Worm (Caenorhabditis elegans) whole organism, L2 larva: ENCODE data around the gene F41C3.2.

Source experiments
- C34F6.9 ChIP-seq: fragments of 150-350 bp; optimal IDR thresholded peaks from 2 replicates; lab custom pipeline; 2014; ENCODE audit warnings: missing biosample characterization, missing genetic modification characterization
- F13H6.1 ChIP-seq: sonication (generic microtip); optimal IDR thresholded peaks from 2 replicates; lab custom pipeline; 2016; ENCODE audit warnings: missing genetic modification characterization, missing compliant biosample characterization
- R02D3.7 ChIP-seq: fragments of 150-350 bp; optimal IDR thresholded peaks from 2 replicates; lab custom pipeline; 2014; ENCODE audit warnings: missing biosample characterization, missing genetic modification characterization
- Y55F3AM.14 ChIP-seq: fragments of 200-800 bp; sonication (Bioruptor generic); optimal IDR thresholded peaks from 2 replicates; lab custom pipeline; 2018; ENCODE audit warnings: mild to moderate bottlenecking, missing genetic modification characterization, missing compliant biosample characterization
- ZK546.5 ChIP-seq: sonication (generic microtip); optimal IDR thresholded peaks from 2 replicates; lab custom pipeline; 2017; ENCODE audit warnings: missing biosample characterization, missing genetic modification characterization
- alr-1 ChIP-seq: fragments of 150-350 bp; optimal IDR thresholded peaks from 2 replicates; lab custom pipeline; 2014; ENCODE audit warnings: missing biosample characterization, missing genetic modification characterization
- aly-2 ChIP-seq: fragments of 150-350 bp; optimal IDR thresholded peaks from 2 replicates; lab custom pipeline; 2014; ENCODE audit warnings: missing biosample characterization, missing genetic modification characterization
- ama-1 ChIP-seq: fragments of 150-350 bp; optimal IDR thresholded peaks from 2 replicates; lab custom pipeline; 2018; ENCODE audit warnings: inconsistent platforms
- blmp-1 ChIP-seq: sonication (generic microtip); optimal IDR thresholded peaks from 2 replicates; lab custom pipeline; 2017; ENCODE audit warnings: missing genetic modification characterization, mild to moderate bottlenecking, missing compliant biosample characterization, antibody characterized with exemption, moderate library complexity; ENCODE audit not compliant: insufficient read depth
- crh-2 ChIP-seq: sonication (generic microtip); optimal IDR thresholded peaks from 2 replicates; lab custom pipeline; 2017; ENCODE audit warnings: missing biosample characterization, missing genetic modification characterization
- dmd-4 ChIP-seq: sonication (generic microtip); optimal IDR thresholded peaks from 2 replicates; lab custom pipeline; 2017; ENCODE audit warnings: missing biosample characterization, missing genetic modification characterization
- egl-27 ChIP-seq: sonication (generic microtip); optimal IDR thresholded peaks from 3 replicates; lab custom pipeline; 2017; ENCODE audit warnings: missing biosample characterization, missing genetic modification reagents, missing genetic modification characterization
- elt-1 ChIP-seq: fragments of 150-350 bp; optimal IDR thresholded peaks from 2 replicates; lab custom pipeline; 2014; ENCODE audit warnings: missing biosample characterization, missing genetic modification characterization
- elt-3 ChIP-seq: sonication (generic microtip); optimal IDR thresholded peaks from 2 replicates; lab custom pipeline; 2017; ENCODE audit warnings: missing biosample characterization, missing genetic modification characterization
- fos-1 ChIP-seq: fragments of 150-350 bp; optimal IDR thresholded peaks from 2 replicates; lab custom pipeline; 2014; ENCODE audit warnings: missing biosample characterization, missing genetic modification characterization
- gmeb-1 ChIP-seq: fragments of 150-350 bp; optimal IDR thresholded peaks from 2 replicates; lab custom pipeline; 2014; ENCODE audit warnings: missing biosample characterization, missing genetic modification characterization
- lin-11 ChIP-seq: fragments of 150-350 bp; sonication (generic microtip); optimal IDR thresholded peaks from 2 replicates; lab custom pipeline; 2014; ENCODE audit warnings: missing biosample characterization, missing genetic modification characterization, inconsistent platforms, mixed read lengths
- lin-13 ChIP-seq: fragments of 150-350 bp; optimal IDR thresholded peaks from 2 replicates; lab custom pipeline; 2014; ENCODE audit warnings: missing biosample characterization, missing genetic modification reagents, missing genetic modification characterization
- lin-39 ChIP-seq: fragments of 150-350 bp; optimal IDR thresholded peaks from 2 replicates; lab custom pipeline; 2014; ENCODE audit warnings: missing biosample characterization, missing genetic modification reagents, missing genetic modification characterization
- lsy-2 ChIP-seq, 2 experiments: fragments of 150-350 bp in 1 of 2; sonication (generic microtip) in 1 of 2; optimal IDR thresholded peaks; 2 replicates each; lab custom pipeline; 2014 to 2017; ENCODE audit warnings: missing biosample characterization in 2 of 2, missing genetic modification characterization in 2 of 2
- mbf-1 ChIP-seq: sonication (generic microtip); optimal IDR thresholded peaks from 2 replicates; lab custom pipeline; 2017; ENCODE audit warnings: missing biosample characterization, missing genetic modification characterization
- mdl-1 ChIP-seq, 2 experiments: fragments of 150-350 bp in 1 of 2; sonication (generic microtip) in 1 of 2; optimal IDR thresholded peaks; 2 replicates each; lab custom pipeline; 2017; ENCODE audit warnings: missing biosample characterization in 2 of 2, missing genetic modification characterization in 2 of 2
- nhr-10 ChIP-seq: sonication (generic microtip); optimal IDR thresholded peaks from 2 replicates; lab custom pipeline; 2017; ENCODE audit warnings: missing biosample characterization, missing genetic modification characterization
- nhr-11 ChIP-seq: fragments of 150-350 bp; optimal IDR thresholded peaks from 2 replicates; lab custom pipeline; 2014; ENCODE audit warnings: missing biosample characterization, missing genetic modification characterization
- nhr-129 ChIP-seq: fragments of 150-350 bp; optimal IDR thresholded peaks from 2 replicates; lab custom pipeline; 2014; ENCODE audit warnings: missing biosample characterization, missing genetic modification characterization
- nhr-21 ChIP-seq: fragments of 150-350 bp; optimal IDR thresholded peaks from 2 replicates; lab custom pipeline; 2014; ENCODE audit warnings: missing biosample characterization, missing genetic modification characterization
- nhr-23 ChIP-seq: fragments of 150-350 bp; optimal IDR thresholded peaks from 2 replicates; lab custom pipeline; 2014; ENCODE audit warnings: missing biosample characterization, missing genetic modification reagents, missing genetic modification characterization
- nhr-237 ChIP-seq: fragments of 150-350 bp; optimal IDR thresholded peaks from 2 replicates; lab custom pipeline; 2014; ENCODE audit warnings: missing biosample characterization, missing genetic modification characterization
- nhr-25 ChIP-seq: fragments of 150-350 bp; sonication (generic microtip); optimal IDR thresholded peaks from 3 replicates; lab custom pipeline; 2014; ENCODE audit warnings: missing biosample characterization, missing genetic modification characterization
- nhr-6 ChIP-seq: fragments of 150-350 bp; optimal IDR thresholded peaks from 2 replicates; lab custom pipeline; 2014; ENCODE audit warnings: missing biosample characterization, missing genetic modification characterization
- nhr-77 ChIP-seq: fragments of 150-350 bp; optimal IDR thresholded peaks from 2 replicates; lab custom pipeline; 2014; ENCODE audit warnings: missing biosample characterization, missing genetic modification characterization
- peb-1 ChIP-seq: fragments of 150-350 bp; optimal IDR thresholded peaks from 2 replicates; lab custom pipeline; 2014; ENCODE audit warnings: missing biosample characterization, missing genetic modification characterization
- skn-1 ChIP-seq: sonication (generic microtip); optimal IDR thresholded peaks from 2 replicates; lab custom pipeline; 2017; ENCODE audit warnings: missing biosample characterization, missing genetic modification characterization
- sma-3 ChIP-seq: sonication (generic microtip); optimal IDR thresholded peaks from 2 replicates; lab custom pipeline; 2016; ENCODE audit warnings: missing genetic modification reagents, missing genetic modification characterization, missing compliant biosample characterization
- sma-9 ChIP-seq, 2 experiments: fragments of 150-350 bp in 1 of 2; sonication (generic microtip) in 1 of 2; optimal IDR thresholded peaks; 2 replicates each; lab custom pipeline; 2014 to 2016; ENCODE audit warnings: missing genetic modification characterization in 2 of 2, mild to moderate bottlenecking in 1 of 2, missing biosample characterization in 1 of 2, missing compliant biosample characterization in 1 of 2, missing genetic modification reagents in 1 of 2, moderate library complexity in 1 of 2
- snpc-4 ChIP-seq: fragments of 150-350 bp; optimal IDR thresholded peaks from 2 replicates; lab custom pipeline; 2014; ENCODE audit warnings: missing biosample characterization, missing genetic modification characterization
- unc-62 ChIP-seq: fragments of 150-350 bp; optimal IDR thresholded peaks from 2 replicates; lab custom pipeline; 2014; ENCODE audit warnings: missing biosample characterization, missing genetic modification reagents, missing genetic modification characterization
- zag-1 ChIP-seq: fragments of 150-350 bp; optimal IDR thresholded peaks from 2 replicates; lab custom pipeline; 2014; ENCODE audit warnings: missing biosample characterization, missing genetic modification characterization
- ztf-1 ChIP-seq: fragments of 200-800 bp; sonication (Bioruptor generic); conservative IDR thresholded peaks from 2 replicates; pipeline ENCODE4 v1.3.6; 2022; ENCODE audit warnings: missing genetic modification characterization, missing compliant biosample characterization
- ztf-11 ChIP-seq: sonication (generic microtip); optimal IDR thresholded peaks from 2 replicates; lab custom pipeline; 2017; ENCODE audit warnings: missing biosample characterization, missing genetic modification characterization
- ztf-4 ChIP-seq: fragments of 150-350 bp; optimal IDR thresholded peaks from 2 replicates; lab custom pipeline; 2014; ENCODE audit warnings: missing biosample characterization, missing genetic modification characterization

The F41C3.2 gene

DNA sequence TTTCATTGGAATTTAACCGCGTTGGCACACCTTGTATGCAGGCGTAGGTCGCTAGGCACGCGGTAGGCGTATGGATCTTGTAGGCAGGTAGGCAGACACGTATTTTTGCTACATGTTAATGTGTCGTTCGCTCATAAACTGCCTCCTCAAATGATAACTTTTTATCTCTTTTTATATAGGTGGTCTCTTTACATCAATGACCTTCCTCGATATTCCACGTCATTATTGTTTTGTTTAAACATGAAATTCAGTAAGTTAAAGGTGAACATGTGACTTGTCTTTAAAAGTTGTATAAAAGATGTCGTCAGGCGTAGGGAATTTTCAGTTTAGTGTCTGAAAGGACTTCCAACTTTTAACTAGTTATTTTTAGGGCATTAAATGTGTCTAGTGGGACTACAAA, 2.1 kb upstream of the F41C3.2 start:
- TF ChIP-seq unc-62 (GFP tag; lab: Kevin White, UChicago) (no peak), ztf-1 (no peak), ama-1 (lab: Kevin White, UChicago) (no peak), sma-3 (GFP tag; lab: Kevin White, UChicago) (no peak), lin-11 (tag; lab: Kevin White, UChicago) (no peak), crh-2 (tag; lab: Kevin White, UChicago) (peak; percentile 69), sma-9 (GFP tag; optimal IDR thresholded peaks at IDR 0.05; lab: Kevin White, UChicago) (peak; percentile 31), sma-9 (tag; optimal IDR thresholded peaks at IDR 0.05; lab: Kevin White, UChicago) (no peak), dmd-4 (tag; lab: Kevin White, UChicago) (no peak), nhr-129 (tag; lab: Kevin White, UChicago) (no peak), nhr-23 (tag; lab: Kevin White, UChicago) (no peak), nhr-10 (tag; lab: Kevin White, UChicago) (no peak), nhr-77 (no peak), C34F6.9 (tag; lab: Kevin White, UChicago) (no peak), nhr-11 (tag; lab: Kevin White, UChicago) (no peak), Y55F3AM.14 (GFP tag; lab: Kevin White, UChicago) (no peak), ztf-11 (no peak), zag-1 (tag; lab: Kevin White, UChicago) (no peak), mbf-1 (no peak), peb-1 (no peak), lin-39 (tag; lab: Kevin White, UChicago) (no peak), lin-13 (GFP tag; lab: Kevin White, UChicago) (no peak), nhr-25 (tag; lab: Kevin White, UChicago) (peak; percentile 28), elt-3 (no peak), egl-27 (no peak), mdl-1 (tag; optimal IDR thresholded peaks at IDR 0.05; lab: Kevin White, UChicago) (no peak), F13H6.1 (tag; lab: Kevin White, UChicago) (no peak), gmeb-1 (tag; lab: Kevin White, UChicago) (peak; percentile 28)
- TF ChIP-seq, all 48 proteins: peak for 4

ce11 chrII:4748374-4748773, 1.4 kb upstream of the F41C3.2 start:
- TF ChIP-seq snpc-4 (tag; lab: Kevin White, UChicago): no peak
- no peak for TF ChIP-seq peb-1
- TF ChIP-seq fos-1: no peak
- TF ChIP-seq mbf-1: no peak
- no peak for TF ChIP-seq Y55F3AM.14 (GFP tag; lab: Kevin White, UChicago)
- no peak for TF ChIP-seq nhr-11 (tag; lab: Kevin White, UChicago)
- TF ChIP-seq nhr-25 (tag; lab: Kevin White, UChicago): peak; percentile 55
- TF ChIP-seq ztf-4: no peak
- no peak for TF ChIP-seq lsy-2 (tag; optimal IDR thresholded peaks at IDR 0.05; lab: Kevin White, UChicago)
- no peak for TF ChIP-seq aly-2 (tag; lab: Kevin White, UChicago)
- no peak for TF ChIP-seq F13H6.1 (tag; lab: Kevin White, UChicago)
- no peak for TF ChIP-seq ztf-1
- TF ChIP-seq nhr-237 (tag; lab: Kevin White, UChicago): no peak
- TF ChIP-seq ZK546.5: no peak
- peak; percentile 43 for TF ChIP-seq sma-3 (GFP tag; lab: Kevin White, UChicago)
- TF ChIP-seq R02D3.7 (tag; lab: Kevin White, UChicago): no peak
- TF ChIP-seq nhr-23 (tag; lab: Kevin White, UChicago): no peak
- TF ChIP-seq nhr-129 (tag; lab: Kevin White, UChicago): no peak
- no peak for TF ChIP-seq unc-62 (GFP tag; lab: Kevin White, UChicago)
- TF ChIP-seq alr-1 (tag; lab: Kevin White, UChicago): no peak
- no peak for TF ChIP-seq elt-1
- TF ChIP-seq zag-1 (tag; lab: Kevin White, UChicago): no peak
- TF ChIP-seq lin-13 (GFP tag; lab: Kevin White, UChicago): no peak
- TF ChIP-seq nhr-21 (tag; lab: Kevin White, UChicago): peak; percentile 54
- TF ChIP-seq blmp-1 (tag; lab: Kevin White, UChicago): peak; percentile 21
- no peak for TF ChIP-seq lin-11 (tag; lab: Kevin White, UChicago)
- no peak for TF ChIP-seq ama-1 (lab: Kevin White, UChicago)
- no peak for TF ChIP-seq skn-1 (tag; lab: Kevin White, UChicago)
- TF ChIP-seq dmd-4 (tag; lab: Kevin White, UChicago): no peak
- peak; percentile 44 for TF ChIP-seq sma-9 (GFP tag; optimal IDR thresholded peaks at IDR 0.05; lab: Kevin White, UChicago)
- TF ChIP-seq sma-9 (tag; optimal IDR thresholded peaks at IDR 0.05; lab: Kevin White, UChicago): no peak
- no peak for TF ChIP-seq nhr-6
- TF ChIP-seq, all 48 proteins: peak for 5
